Fruit fly (Drosophila melanogaster) whole organism, embryonic: Measurements from ENCODE around the gene CG7739.

Experiments
- Awh ChIP-seq: fragments of 200-800 bp; sonication (Bioruptor generic); IDR thresholded peaks from 2 replicates; pipeline ENCODE4, ENCODE4 v1.3.6; 2022; ENCODE audit warnings: missing biosample characterization, missing genetic modification characterization
- B-H1 ChIP-seq: fragments of 200-800 bp; sonication (Bioruptor generic); IDR thresholded peaks from 3 replicates; pipeline ENCODE4 v1.3.6; 2022; ENCODE audit warnings: missing biosample characterization, missing genetic modification characterization
- Bgb ChIP-seq: fragments of 200-800 bp; sonication (Bioruptor generic); IDR thresholded peaks from 2 replicates; pipeline ENCODE4 v1.3.6; 2022; ENCODE audit warnings: missing biosample characterization, missing genetic modification characterization; ENCODE audit not compliant: partially characterized antibody
- CG11695 ChIP-seq: fragments of 200-800 bp; sonication (Bioruptor generic); IDR thresholded peaks from 3 replicates; pipeline ENCODE4 v1.3.6; 2022; ENCODE audit warnings: missing biosample characterization, missing genetic modification characterization
- CG12659 ChIP-seq: fragments of 200-800 bp; sonication (Bioruptor generic); optimal IDR thresholded peaks from 3 replicates; lab custom pipeline; 2017; ENCODE audit warnings: mild to moderate bottlenecking, missing biosample characterization, missing genetic modification reagents, missing genetic modification characterization
- CG13296 ChIP-seq: fragments of 200-800 bp; sonication (Bioruptor generic); optimal IDR thresholded peaks from 3 replicates; lab custom pipeline; 2018; ENCODE audit warnings: missing biosample characterization, mild to moderate bottlenecking, missing genetic modification characterization
- CG13775 ChIP-seq: fragments of 200-800 bp; sonication (Bioruptor generic); optimal IDR thresholded peaks from 3 replicates; lab custom pipeline; 2017; ENCODE audit warnings: missing biosample characterization, mild to moderate bottlenecking, missing genetic modification characterization
- CG14014 ChIP-seq: fragments of 200-800 bp; sonication (Bioruptor generic); IDR thresholded peaks from 2 replicates; pipeline ENCODE4 v1.3.6; 2022; ENCODE audit warnings: missing biosample characterization, missing genetic modification characterization
- CG14441 ChIP-seq: fragments of 200-800 bp; sonication (Bioruptor generic); IDR thresholded peaks from 2 replicates; pipeline ENCODE4 v1.3.6; 2022; ENCODE audit warnings: missing biosample characterization, missing genetic modification characterization
- CG15479 ChIP-seq: fragments of 200-800 bp; sonication (Bioruptor generic); optimal IDR thresholded peaks from 3 replicates; lab custom pipeline; 2019; ENCODE audit warnings: missing biosample characterization, mild to moderate bottlenecking, missing genetic modification characterization, moderate library complexity
- CG17186 ChIP-seq: fragments of 200-800 bp; sonication (Bioruptor generic); optimal IDR thresholded peaks from 3 replicates; lab custom pipeline; 2017; ENCODE audit warnings: missing biosample characterization, missing genetic modification reagents, missing genetic modification characterization
- CG17385 ChIP-seq: fragments of 200-800 bp; sonication (Bioruptor generic); optimal IDR thresholded peaks from 3 replicates; lab custom pipeline; 2018; ENCODE audit warnings: missing biosample characterization, mild to moderate bottlenecking, missing genetic modification characterization
- CG31365 ChIP-seq: fragments of 200-800 bp; sonication (Bioruptor generic); optimal IDR thresholded peaks from 2 replicates; lab custom pipeline; 2018; ENCODE audit warnings: missing biosample characterization, mild to moderate bottlenecking, missing genetic modification characterization
- CG32767 ChIP-seq: fragments of 200-800 bp; sonication (Bioruptor generic); IDR thresholded peaks from 2 replicates; pipeline ENCODE4 v1.3.6; 2022; ENCODE audit warnings: missing biosample characterization, missing genetic modification characterization
- CG34376 ChIP-seq: fragments of 200-800 bp; sonication (Bioruptor generic); optimal IDR thresholded peaks from 2 replicates; lab custom pipeline; 2018; ENCODE audit warnings: missing biosample characterization, mild to moderate bottlenecking, missing genetic modification characterization
- CG4360 ChIP-seq: fragments of 200-800 bp; sonication (Bioruptor generic); IDR thresholded peaks from 2 replicates; pipeline ENCODE4 v1.3.6; 2022; ENCODE audit warnings: missing biosample characterization, missing genetic modification characterization
- CG4730 ChIP-seq: fragments of 200-800 bp; sonication (Bioruptor generic); IDR thresholded peaks from 2 replicates; pipeline ENCODE4 v1.3.6; 2022; ENCODE audit warnings: missing biosample characterization, missing genetic modification characterization
- CG6254 ChIP-seq: fragments of 200-800 bp; sonication (Bioruptor generic); optimal IDR thresholded peaks from 3 replicates; lab custom pipeline; 2017; ENCODE audit warnings: mild to moderate bottlenecking, missing biosample characterization, missing genetic modification reagents, missing genetic modification characterization
- CG8290 ChIP-seq, 3 experiments: fragments of 200-800 bp; sonication (Bioruptor generic); optimal IDR thresholded peaks; 2 replicates each; lab custom pipeline; 2016 to 2019; ENCODE audit warnings: missing biosample characterization in 3 of 3, missing genetic modification characterization in 3 of 3, mild to moderate bottlenecking in 2 of 3, moderate library complexity in 1 of 3
- CG8478 ChIP-seq: fragments of >200 bp; optimal IDR thresholded peaks from 2 replicates; lab custom pipeline; 2018
- E2f1 ChIP-seq: fragments of 200-800 bp; sonication (Bioruptor generic); IDR thresholded peaks from 2 replicates; pipeline ENCODE4 v1.3.6; 2022; ENCODE audit warnings: missing biosample characterization, missing genetic modification characterization
- Fer1 ChIP-seq: fragments of 200-800 bp; sonication (Bioruptor generic); optimal IDR thresholded peaks from 2 replicates; lab custom pipeline; 2017; ENCODE audit warnings: missing biosample characterization, mild to moderate bottlenecking, missing genetic modification characterization
- Fer3 ChIP-seq: fragments of 200-800 bp; sonication (Bioruptor generic); optimal IDR thresholded peaks from 2 replicates; lab custom pipeline; 2018; ENCODE audit warnings: missing biosample characterization, mild to moderate bottlenecking, missing genetic modification characterization, moderate library complexity
- HHEX ChIP-seq: fragments of 200-800 bp; sonication (Bioruptor generic); optimal IDR thresholded peaks from 3 replicates; lab custom pipeline; 2017; ENCODE audit warnings: missing biosample characterization, mild to moderate bottlenecking, missing genetic modification characterization, missing genetic modification reagents
- Hand ChIP-seq: fragments of 200-800 bp; sonication (Bioruptor generic); optimal IDR thresholded peaks from 2 replicates; lab custom pipeline; 2017; ENCODE audit warnings: mild to moderate bottlenecking, missing biosample characterization, missing genetic modification reagents, missing genetic modification characterization
- MBD-R2 ChIP-seq: fragments of 200-800 bp; sonication (Bioruptor generic); IDR thresholded peaks from 2 replicates; pipeline ENCODE4 v1.3.6; 2022; ENCODE audit warnings: missing biosample characterization, missing genetic modification characterization
- MTF-1 ChIP-seq: fragments of 200-800 bp; sonication (Bioruptor generic); optimal IDR thresholded peaks from 2 replicates; lab custom pipeline; 2018; ENCODE audit warnings: missing biosample characterization, mild to moderate bottlenecking, missing genetic modification characterization, borderline replicate concordance
- NFAT ChIP-seq: fragments of 200-800 bp; sonication (Bioruptor generic); IDR thresholded peaks from 2 replicates; pipeline ENCODE4 v1.3.6; 2022; ENCODE audit warnings: missing biosample characterization, missing genetic modification characterization
- PHDP ChIP-seq: fragments of 200-800 bp; sonication (Bioruptor generic); optimal IDR thresholded peaks from 3 replicates; lab custom pipeline; 2018; ENCODE audit warnings: missing biosample characterization, mild to moderate bottlenecking, missing genetic modification characterization, moderate library complexity
- Rx ChIP-seq: fragments of 200-800 bp; sonication (Bioruptor generic); IDR thresholded peaks from 2 replicates; pipeline ENCODE4 v1.3.6; 2022; ENCODE audit warnings: missing biosample characterization, missing genetic modification characterization
- Six4 ChIP-seq: fragments of 200-800 bp; sonication (Bioruptor generic); optimal IDR thresholded peaks from 2 replicates; lab custom pipeline; 2016; ENCODE audit warnings: missing biosample characterization, missing genetic modification characterization
- Sry-δ ChIP-seq: fragments of 200-800 bp; sonication (Bioruptor generic); optimal IDR thresholded peaks from 2 replicates; lab custom pipeline; 2016; ENCODE audit warnings: missing biosample characterization, missing genetic modification characterization
- Xrp1 ChIP-seq: fragments of 200-800 bp; sonication (Bioruptor generic); IDR thresholded peaks from 2 replicates; pipeline ENCODE4 v1.3.6; 2022; ENCODE audit warnings: missing biosample characterization, missing genetic modification characterization
- ems ChIP-seq: fragments of 200-800 bp; sonication (Bioruptor generic); optimal IDR thresholded peaks from 3 replicates; lab custom pipeline; 2016; ENCODE audit warnings: missing biosample characterization, missing genetic modification characterization
- en ChIP-seq: fragments of 200-800 bp; sonication (Bioruptor generic); optimal IDR thresholded peaks from 2 replicates; lab custom pipeline; 2016; ENCODE audit warnings: missing biosample characterization, missing genetic modification characterization
- ewg ChIP-seq: fragments of 200-800 bp; sonication (Bioruptor generic); optimal IDR thresholded peaks from 3 replicates; lab custom pipeline; 2017; ENCODE audit warnings: mild to moderate bottlenecking, missing biosample characterization, missing genetic modification reagents, missing genetic modification characterization
- exex ChIP-seq: fragments of 200-800 bp; sonication (Bioruptor generic); optimal IDR thresholded peaks from 4 replicates; lab custom pipeline; 2018; ENCODE audit warnings: missing biosample characterization, mild to moderate bottlenecking, missing genetic modification characterization, moderate library complexity
- fru ChIP-seq: fragments of >200 bp; optimal IDR thresholded peaks from 2 replicates; lab custom pipeline; 2017
- her ChIP-seq: fragments of 200-800 bp; sonication (Bioruptor generic); optimal IDR thresholded peaks from 2 replicates; lab custom pipeline; 2016; ENCODE audit warnings: missing biosample characterization, missing genetic modification characterization
- jing ChIP-seq: fragments of 200-800 bp; sonication (Bioruptor generic); optimal IDR thresholded peaks from 2 replicates; lab custom pipeline; 2018; ENCODE audit warnings: missing biosample characterization, mild to moderate bottlenecking, missing genetic modification characterization
- kay ChIP-seq: fragments of 200-800 bp; sonication (Bioruptor generic); optimal IDR thresholded peaks from 2 replicates; lab custom pipeline; 2016; ENCODE audit warnings: missing biosample characterization, missing genetic modification characterization
- lilli ChIP-seq: fragments of 200-800 bp; sonication (Bioruptor generic); optimal IDR thresholded peaks from 3 replicates; lab custom pipeline; 2016; ENCODE audit warnings: missing biosample characterization, missing genetic modification characterization
- nom ChIP-seq: fragments of 200-800 bp; sonication (Bioruptor generic); optimal IDR thresholded peaks from 2 replicates; lab custom pipeline; 2017; ENCODE audit warnings: missing biosample characterization, missing genetic modification characterization, mild to moderate bottlenecking, moderate library complexity, missing genetic modification reagents
- odd ChIP-seq: fragments of 200-800 bp; sonication (Bioruptor generic); optimal IDR thresholded peaks from 2 replicates; lab custom pipeline; 2017; ENCODE audit warnings: missing biosample characterization, mild to moderate bottlenecking, missing genetic modification characterization
- p53 ChIP-seq: fragments of 200-800 bp; sonication (Bioruptor generic); optimal IDR thresholded peaks from 2 replicates; lab custom pipeline; 2016; ENCODE audit warnings: missing biosample characterization, missing genetic modification characterization
- repo ChIP-seq: fragments of 200-800 bp; sonication (Bioruptor generic); optimal IDR thresholded peaks from 2 replicates; lab custom pipeline; 2016; ENCODE audit warnings: missing biosample characterization, missing genetic modification characterization
- sob ChIP-seq: fragments of 200-800 bp; sonication (Bioruptor generic); IDR thresholded peaks from 2 replicates; pipeline ENCODE4 v1.3.6; 2022; ENCODE audit warnings: missing biosample characterization, missing genetic modification characterization
- stwl ChIP-seq: fragments of 200-800 bp; sonication (Bioruptor generic); optimal IDR thresholded peaks from 3 replicates; lab custom pipeline; 2018; ENCODE audit warnings: missing biosample characterization, mild to moderate bottlenecking, missing genetic modification characterization, moderate library complexity
- sug ChIP-seq: fragments of 200-800 bp; optimal IDR thresholded peaks from 2 replicates; lab custom pipeline; 2019; ENCODE audit warnings: missing biosample characterization, mild to moderate bottlenecking, missing genetic modification characterization, moderate library complexity
- wek ChIP-seq: fragments of 200-800 bp; sonication (Bioruptor generic); optimal IDR thresholded peaks from 3 replicates; lab custom pipeline; 2018; ENCODE audit warnings: missing biosample characterization, mild to moderate bottlenecking, missing genetic modification characterization, moderate library complexity

Gene CG7739

dm6 chr3L:15597037-15597785, 34.3 kb upstream of the CG7739 start (continued):
- TF ChIP-seq CG13296 (GFP tag; lab: Kevin White, UChicago) = peak; percentile 16
- TF ChIP-seq E2f1 = no peak
- peak; percentile 18 for TF ChIP-seq exex (tag; lab: Kevin White, UChicago)
- TF ChIP-seq CG34376 (GFP tag; lab: Kevin White, UChicago) = no peak
- no peak; the same call in 2 of the 3 replicates for TF ChIP-seq B-H1 (GFP tag; lab: Robert Waterston, UW)
- no peak for TF ChIP-seq Bgb (GFP tag; lab: Robert Waterston, UW)
- TF ChIP-seq Sry-δ (GFP tag; lab: Kevin White, UChicago) = no peak
- no peak for TF ChIP-seq CG4360 (GFP tag; lab: Robert Waterston, UW)
- no peak for TF ChIP-seq CG8290 (GFP tag; optimal IDR thresholded peaks at IDR 0.05; lab: Kevin White, UChicago)
- TF ChIP-seq CG8290 (tag; optimal IDR thresholded peaks at IDR 0.05; lab: Kevin White, UChicago) = peak in 1 of 2 experiments; percentile 59
- no peak for TF ChIP-seq CG8478
- no peak for TF ChIP-seq NFAT
- TF ChIP-seq kay = no peak
- no peak for TF ChIP-seq jing (GFP tag; lab: Kevin White, UChicago)
- TF ChIP-seq p53 (GFP tag; lab: Kevin White, UChicago) = no peak
- TF ChIP-seq CG17385 (GFP tag; lab: Kevin White, UChicago) = no peak
- TF ChIP-seq CG31365 (tag; lab: Kevin White, UChicago) = peak; percentile 25
- peak; percentile 28 for TF ChIP-seq odd (GFP tag; lab: Kevin White, UChicago)
- peak; percentile 9 for TF ChIP-seq sug (tag; lab: Kevin White, UChicago)
- TF ChIP-seq CG15479 (GFP tag; lab: Kevin White, UChicago) = no peak
- no peak for TF ChIP-seq ewg (GFP tag; lab: Kevin White, UChicago)
- TF ChIP-seq her (GFP tag; lab: Kevin White, UChicago) = no peak
- peak; percentile 16; the same call in 1 of the 2 replicates for TF ChIP-seq sob
- no peak for TF ChIP-seq CG4730 (GFP tag; lab: Robert Waterston, UW)
- TF ChIP-seq Six4 (GFP tag; lab: Kevin White, UChicago) = no peak
- peak; percentile 60 for TF ChIP-seq wek (GFP tag; lab: Kevin White, UChicago)
- TF ChIP-seq CG14014 = peak; percentile 68; the same call in 1 of the 2 replicates
- no peak for TF ChIP-seq CG6254 (GFP tag; lab: Kevin White, UChicago)
- TF ChIP-seq Fer3 (tag; lab: Kevin White, UChicago) = peak; percentile 6
- peak; percentile 69 for TF ChIP-seq Awh (GFP tag; lab: Robert Waterston, UW)
- TF ChIP-seq CG14441 (GFP tag; lab: Robert Waterston, UW) = no peak
- TF ChIP-seq Hand (GFP tag; lab: Kevin White, UChicago) = no peak
- TF ChIP-seq en (GFP tag; lab: Kevin White, UChicago) = no peak
- TF ChIP-seq CG12659 (GFP tag; lab: Kevin White, UChicago) = peak; percentile 22
- TF ChIP-seq lilli (GFP tag; lab: Kevin White, UChicago) = no peak
- peak; percentile 9; the same call in 1 of the 2 replicates for TF ChIP-seq MBD-R2
- no peak for TF ChIP-seq Rx (GFP tag; lab: Robert Waterston, UW)
- no peak for TF ChIP-seq CG17186
- no peak for TF ChIP-seq fru (lab: Kevin White, UChicago)
- TF ChIP-seq CG32767 = no peak
- no peak for TF ChIP-seq CG11695
- TF ChIP-seq CG13775 (GFP tag; lab: Kevin White, UChicago) = no peak
- peak; percentile 28 for TF ChIP-seq Fer1 (GFP tag; lab: Kevin White, UChicago)
- TF ChIP-seq Xrp1 (GFP tag; lab: Robert Waterston, UW) = peak; percentile 33; the same call in 1 of the 2 replicates
- TF ChIP-seq nom (GFP tag; lab: Kevin White, UChicago) = peak; percentile 71
- peak; percentile 42 for TF ChIP-seq PHDP
- no peak for TF ChIP-seq repo (GFP tag; lab: Kevin White, UChicago)
- TF ChIP-seq stwl = no peak
- no peak for TF ChIP-seq ems (GFP tag; lab: Kevin White, UChicago)
- TF ChIP-seq HHEX (GFP tag; lab: Kevin White, UChicago) = peak; percentile 61
- peak; percentile 23 for TF ChIP-seq MTF-1 (GFP tag; lab: Kevin White, UChicago)
